Fruit fly (Drosophila melanogaster): ENCODE measurements around the gene PolZ2.
A peak's percentile ranks its signal among the peaks of the same experiment; 100 is the strongest.

The PolZ2 gene

dm6 chr3R:5620387-5620956 lies 31.8 kb downstream of the PolZ2 start (continued):
- TF ChIP-seq CG3919 (GFP tag; optimal IDR thresholded peaks at IDR 0.05) (peak; percentile 75), Eip78C (GFP tag) (peak; percentile 92), fd85E (GFP tag; optimal IDR thresholded peaks at IDR 0.05) (peak; percentile 15), vri (GFP tag; optimal IDR thresholded peaks at IDR 0.05) (no peak), svp (GFP tag) (peak; percentile 90), Sox15 (GFP tag; optimal IDR thresholded peaks at IDR 0.05) (peak; percentile 54), OdsH (GFP tag; optimal IDR thresholded peaks at IDR 0.05) (peak; percentile 58), fd59A (GFP tag; optimal IDR thresholded peaks at IDR 0.05) (peak; percentile 50), CG6276 (GFP tag; optimal IDR thresholded peaks at IDR 0.05) (peak; percentile 58), CG8632 (GFP tag; optimal IDR thresholded peaks at IDR 0.05) (peak; percentile 65), net (GFP tag; optimal IDR thresholded peaks at IDR 0.05) (peak; percentile 73), Sox14 (GFP tag; optimal IDR thresholded peaks at IDR 0.05) (peak; percentile 57), Eip93F (GFP tag; optimal IDR thresholded peaks at IDR 0.05) (no peak), Hr39 (GFP tag; optimal IDR thresholded peaks at IDR 0.05) (peak; percentile 61), CG9139 (GFP tag; optimal IDR thresholded peaks at IDR 0.05) (no peak), dac (GFP tag; optimal IDR thresholded peaks at IDR 0.05) (peak; percentile 55), CG6808 (GFP tag; optimal IDR thresholded peaks at IDR 0.05) (peak; percentile 69), Blimp-1 (GFP tag; optimal IDR thresholded peaks at IDR 0.05) (peak; percentile 5), cyc (GFP tag; optimal IDR thresholded peaks at IDR 0.05) (peak; percentile 70), CG3032 (tag; optimal IDR thresholded peaks at IDR 0.05) (peak; percentile 23)

dm6 chr3R:5621714-5622405 lies 33.2 kb downstream of the PolZ2 start:
- TF ChIP-seq CG7368 (GFP tag; optimal IDR thresholded peaks at IDR 0.05) (no peak), CG16779 (tag; optimal IDR thresholded peaks at IDR 0.05) (peak; percentile 22), lz (GFP tag; optimal IDR thresholded peaks at IDR 0.05) (no peak), Gug (GFP tag; IDR thresholded peaks at IDR 0.05) (no peak), fkh (GFP tag; optimal IDR thresholded peaks at IDR 0.05) (no peak), CG6854 (GFP tag; optimal IDR thresholded peaks at IDR 0.05) (peak; percentile 46), fd59A (GFP tag; optimal IDR thresholded peaks at IDR 0.05) (no peak), CG3919 (GFP tag; optimal IDR thresholded peaks at IDR 0.05) (peak; percentile 28), CG6276 (GFP tag; optimal IDR thresholded peaks at IDR 0.05) (peak; percentile 67), Sox14 (GFP tag; optimal IDR thresholded peaks at IDR 0.05) (peak; percentile 85), CG11294 (GFP tag; IDR thresholded peaks at IDR 0.05) (no peak), CG3032 (tag; optimal IDR thresholded peaks at IDR 0.05) (no peak), dsx (GFP tag; optimal IDR thresholded peaks at IDR 0.05; ENCODE audit: poor library complexity, severe bottlenecking) (peak; percentile 70), svp (GFP tag) (no peak), esn (GFP tag; optimal IDR thresholded peaks at IDR 0.05) (no peak), Blimp-1 (GFP tag; optimal IDR thresholded peaks at IDR 0.05) (no peak), CG6792 (GFP tag; optimal IDR thresholded peaks at IDR 0.05) (no peak), Eip93F (GFP tag; optimal IDR thresholded peaks at IDR 0.05) (no peak), Hr39 (GFP tag; optimal IDR thresholded peaks at IDR 0.05) (no peak), fd85E (GFP tag; optimal IDR thresholded peaks at IDR 0.05) (no peak), topi (GFP tag; optimal IDR thresholded peaks at IDR 0.05) (no peak), CG10669 (GFP tag; optimal IDR thresholded peaks at IDR 0.05) (peak; percentile 25), spab (GFP tag; optimal IDR thresholded peaks at IDR 0.05) (peak; percentile 55), cyc (GFP tag; optimal IDR thresholded peaks at IDR 0.05) (no peak), CG10631 (GFP tag; optimal IDR thresholded peaks at IDR 0.05) (no peak), Met (GFP tag; optimal IDR thresholded peaks at IDR 0.05) (no peak), CG34406 (GFP tag; optimal IDR thresholded peaks at IDR 0.05) (no peak), CG8632 (GFP tag; optimal IDR thresholded peaks at IDR 0.05) (no peak), CG11762 (GFP tag; optimal IDR thresholded peaks at IDR 0.05; ENCODE audit: insufficient read depth) (no peak), Ets21C (GFP tag; optimal IDR thresholded peaks at IDR 0.05) (no peak), Ets96B (tag; optimal IDR thresholded peaks at IDR 0.05) (no peak), CG4318 (GFP tag; optimal IDR thresholded peaks at IDR 0.05) (no peak), CG11902 (GFP tag; optimal IDR thresholded peaks at IDR 0.05) (no peak), Sox15 (GFP tag; optimal IDR thresholded peaks at IDR 0.05) (no peak), acj6 (GFP tag; optimal IDR thresholded peaks at IDR 0.05) (no peak), CG15336 (GFP tag; IDR thresholded peaks at IDR 0.05) (peak; percentile 26; the same call in 1 of the 2 replicates), CG6163 (GFP tag; IDR thresholded peaks at IDR 0.05) (peak; percentile 15; the same call in 1 of the 3 replicates), Hr4 (GFP tag; optimal IDR thresholded peaks at IDR 0.05) (no peak), achi (GFP tag; optimal IDR thresholded peaks at IDR 0.05) (no peak), Smox (GFP tag; optimal IDR thresholded peaks at IDR 0.05) (no peak)

Measured in whole organism, prepupa.